Fruit fly (Drosophila melanogaster): ENCODE measurements around the gene CG7888.

dm6 chr3L:11004739-11005476 is 48.9 kb upstream of the CG7888 start:
- TF ChIP-seq sage (GFP tag; optimal IDR thresholded peaks at IDR 0.05) (no peak), sv (GFP tag; optimal IDR thresholded peaks at IDR 0.05) (no peak), psq (GFP tag; optimal IDR thresholded peaks at IDR 0.05) (no peak)

Measured in whole organism, wandering third instar larva.